Worm (Caenorhabditis elegans) whole organism, early embryonic: ENCODE measurements around the gene F42A9.7.

Experiments
- B0310.2 ChIP-seq: sonication (generic microtip); optimal IDR thresholded peaks from 2 replicates; lab custom pipeline; 2016; ENCODE audit warnings: mild to moderate bottlenecking, missing genetic modification characterization, missing compliant biosample characterization
- aly-1 ChIP-seq: sonication (generic microtip); optimal IDR thresholded peaks from 2 replicates; lab custom pipeline; 2016; ENCODE audit warnings: missing genetic modification characterization, missing compliant biosample characterization
- hmbx-1 ChIP-seq: sonication (generic microtip); optimal IDR thresholded peaks from 2 replicates; lab custom pipeline; 2016; ENCODE audit warnings: mild to moderate bottlenecking, missing genetic modification characterization, missing compliant biosample characterization
- hnd-1 ChIP-seq: sonication (generic microtip); optimal IDR thresholded peaks from 2 replicates; lab custom pipeline; 2016; ENCODE audit warnings: missing genetic modification characterization, missing compliant biosample characterization

DNA sequence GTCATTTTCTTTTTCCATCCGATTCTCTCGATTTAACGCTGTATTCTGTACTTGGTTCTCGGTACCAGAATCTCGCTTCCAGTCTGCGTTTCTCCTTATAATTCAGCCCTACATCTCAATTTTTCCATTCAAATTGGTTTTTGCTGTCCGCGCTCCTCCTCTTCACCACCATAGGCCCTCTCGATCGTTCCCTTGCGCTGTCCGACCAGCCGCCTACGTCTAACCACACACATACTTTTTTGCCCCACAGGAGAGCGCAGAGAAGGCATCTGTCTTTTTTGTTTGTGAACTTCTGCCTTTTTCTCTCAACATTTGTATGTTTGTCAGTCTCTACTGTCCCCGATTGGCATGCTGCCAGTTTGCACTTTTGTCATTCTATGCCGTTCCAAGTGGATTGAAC, 10.4 kb upstream of the F42A9.7 start, which contains the start of gene F42A9.11:
- TF ChIP-seq aly-1 (tag; lab: Kevin White, UChicago): peak; percentile 40
- no peak for TF ChIP-seq B0310.2 (tag; lab: Kevin White, UChicago)
- no peak for TF ChIP-seq hnd-1
- TF ChIP-seq hmbx-1: no peak
